Fruit fly (Drosophila melanogaster) whole organism, embryonic: ENCODE measurements around the gene CG45049.

Experiments used
- C15 ChIP-seq: fragments of 200-800 bp; sonication (Bioruptor generic); IDR thresholded peaks from 3 replicates; pipeline ENCODE4 v1.3.6; 2022; ENCODE audit warnings: missing biosample characterization, missing genetic modification characterization
- CG11696 ChIP-seq: fragments of 200-800 bp; sonication (Bioruptor generic); IDR thresholded peaks from 2 replicates; pipeline ENCODE4 v1.3.6; 2022; ENCODE audit warnings: missing biosample characterization, missing genetic modification characterization
- CG12104 ChIP-seq: fragments of 200-800 bp; sonication (Bioruptor generic); optimal IDR thresholded peaks from 3 replicates; lab custom pipeline; 2016; ENCODE audit warnings: missing biosample characterization, missing genetic modification characterization
- CG12236 ChIP-seq: fragments of 200-800 bp; sonication (Bioruptor generic); optimal IDR thresholded peaks from 2 replicates; lab custom pipeline; 2016; ENCODE audit warnings: missing biosample characterization, missing genetic modification characterization
- CG13287 ChIP-seq: fragments of 200-800 bp; sonication (Bioruptor generic); IDR thresholded peaks from 2 replicates; pipeline ENCODE4 v1.3.6; 2022; ENCODE audit warnings: missing biosample characterization, missing genetic modification characterization; ENCODE audit not compliant: partially characterized antibody
- CG13624 ChIP-seq: fragments of 200-800 bp; sonication (Bioruptor generic); optimal IDR thresholded peaks from 2 replicates; lab custom pipeline; 2016; ENCODE audit warnings: missing biosample characterization, missing genetic modification characterization
- CG14014 ChIP-seq: fragments of 200-800 bp; sonication (Bioruptor generic); IDR thresholded peaks from 2 replicates; pipeline ENCODE4 v1.3.6; 2022; ENCODE audit warnings: missing biosample characterization, missing genetic modification characterization
- CG1603 ChIP-seq: fragments of 200-800 bp; sonication (Bioruptor generic); optimal IDR thresholded peaks from 2 replicates; lab custom pipeline; 2019; ENCODE audit warnings: missing biosample characterization, mild to moderate bottlenecking, missing genetic modification characterization, moderate library complexity
- CG16813 ChIP-seq: fragments of 200-800 bp; sonication (Bioruptor generic); IDR thresholded peaks from 3 replicates; pipeline ENCODE4 v1.3.6; 2022; ENCODE audit warnings: missing biosample characterization, missing genetic modification characterization; ENCODE audit not compliant: partially characterized antibody
- CG17612 ChIP-seq: fragments of 200-800 bp; sonication (Bioruptor generic); IDR thresholded peaks from 2 replicates; pipeline ENCODE4 v1.3.6; 2022; ENCODE audit warnings: missing biosample characterization, missing genetic modification characterization
- CG1792 ChIP-seq: fragments of 200-800 bp; sonication (Bioruptor generic); optimal IDR thresholded peaks from 2 replicates; lab custom pipeline; 2016; ENCODE audit warnings: missing biosample characterization, missing genetic modification characterization
- CG30403 ChIP-seq: fragments of 200-800 bp; sonication (Bioruptor generic); optimal IDR thresholded peaks from 3 replicates; lab custom pipeline; 2016; ENCODE audit warnings: missing biosample characterization, missing genetic modification characterization
- CG3065 ChIP-seq: fragments of 200-800 bp; sonication (Bioruptor generic); optimal IDR thresholded peaks from 2 replicates; lab custom pipeline; 2016; ENCODE audit warnings: missing biosample characterization, missing genetic modification characterization
- CG33213 ChIP-seq: fragments of 200-800 bp; sonication (Bioruptor generic); optimal IDR thresholded peaks from 3 replicates; lab custom pipeline; 2016; ENCODE audit warnings: missing biosample characterization, missing genetic modification characterization
- CG34422 ChIP-seq: fragments of 200-800 bp; sonication (Bioruptor generic); IDR thresholded peaks from 3 replicates; pipeline ENCODE4 v1.3.6; 2022; ENCODE audit warnings: missing biosample characterization, missing genetic modification characterization
- CG4707 ChIP-seq: fragments of 200-800 bp; sonication (Bioruptor generic); optimal IDR thresholded peaks from 2 replicates; lab custom pipeline; 2018; ENCODE audit warnings: missing biosample characterization, mild to moderate bottlenecking, missing genetic modification characterization, moderate library complexity
- CG4730 ChIP-seq: fragments of 200-800 bp; sonication (Bioruptor generic); IDR thresholded peaks from 2 replicates; pipeline ENCODE4 v1.3.6; 2022; ENCODE audit warnings: missing biosample characterization, missing genetic modification characterization
- CG6791 ChIP-seq: fragments of 200-800 bp; sonication (Bioruptor generic); IDR thresholded peaks from 3 replicates; pipeline ENCODE4 v1.3.6; 2022; ENCODE audit warnings: missing biosample characterization, missing genetic modification characterization; ENCODE audit not compliant: partially characterized antibody
- CG8388 ChIP-seq: fragments of 200-800 bp; sonication (Bioruptor generic); optimal IDR thresholded peaks from 2 replicates; lab custom pipeline; 2019; ENCODE audit warnings: missing biosample characterization, mild to moderate bottlenecking, missing genetic modification characterization, moderate library complexity
- CG9797 ChIP-seq: fragments of 200-800 bp; sonication (Bioruptor generic); optimal IDR thresholded peaks from 3 replicates; lab custom pipeline; 2018; ENCODE audit warnings: missing biosample characterization, mild to moderate bottlenecking, missing genetic modification characterization
- CG9817 ChIP-seq: fragments of 200-800 bp; sonication (Bioruptor generic); optimal IDR thresholded peaks from 2 replicates; lab custom pipeline; 2018; ENCODE audit warnings: missing biosample characterization, mild to moderate bottlenecking, missing genetic modification characterization, moderate library complexity
- D19B ChIP-seq: fragments of 200-800 bp; sonication (Bioruptor generic); optimal IDR thresholded peaks from 2 replicates; lab custom pipeline; 2017; ENCODE audit warnings: missing biosample characterization, mild to moderate bottlenecking, missing genetic modification characterization
- Dad ChIP-seq: fragments of 200-800 bp; sonication (Bioruptor generic); optimal IDR thresholded peaks from 3 replicates; lab custom pipeline; 2016; ENCODE audit warnings: missing biosample characterization, missing genetic modification characterization
- Dll ChIP-seq: fragments of 200-800 bp; sonication (Bioruptor generic); IDR thresholded peaks from 4 replicates; pipeline ENCODE4 v1.3.6; 2022; ENCODE audit warnings: missing biosample characterization, missing genetic modification characterization; ENCODE audit not compliant: partially characterized antibody
- HmgD ChIP-seq: fragments of 200-800 bp; sonication (Bioruptor generic); optimal IDR thresholded peaks from 3 replicates; lab custom pipeline; 2016; ENCODE audit warnings: missing biosample characterization, missing genetic modification characterization
- Hr51 ChIP-seq, 2 experiments: fragments of 200-800 bp; sonication (Bioruptor generic); optimal IDR thresholded peaks; 2 replicates in 1 of 2; 3 replicates in 1 of 2; lab custom pipeline; 2016 to 2018; ENCODE audit warnings: missing biosample characterization in 2 of 2, missing genetic modification characterization in 2 of 2, mild to moderate bottlenecking in 1 of 2, moderate library complexity in 1 of 2
- Mrtf ChIP-seq: fragments of 200-800 bp; sonication (Bioruptor generic); IDR thresholded peaks from 3 replicates; pipeline ENCODE4 v1.3.6; 2022; ENCODE audit warnings: missing biosample characterization, missing genetic modification characterization
- Nf-YB ChIP-seq: fragments of 200-800 bp; sonication (Bioruptor generic); optimal IDR thresholded peaks from 3 replicates; lab custom pipeline; 2019; ENCODE audit warnings: missing biosample characterization, mild to moderate bottlenecking, missing genetic modification characterization, moderate library complexity
- Rx ChIP-seq: fragments of 200-800 bp; sonication (Bioruptor generic); IDR thresholded peaks from 2 replicates; pipeline ENCODE4 v1.3.6; 2022; ENCODE audit warnings: missing biosample characterization, missing genetic modification characterization
- Scr ChIP-seq: fragments of 200-800 bp; sonication (Bioruptor generic); IDR thresholded peaks from 2 replicates; pipeline ENCODE4 v1.3.6; 2022; ENCODE audit warnings: missing biosample characterization, missing genetic modification characterization; ENCODE audit not compliant: partially characterized antibody
- Sin3A ChIP-seq: fragments of >200 bp; optimal IDR thresholded peaks from 2 replicates; lab custom pipeline; 2018
- aop ChIP-seq: fragments of 200-800 bp; sonication (Bioruptor generic); IDR thresholded peaks from 2 replicates; pipeline ENCODE4 v1.3.6; 2022; ENCODE audit warnings: missing biosample characterization, missing genetic modification characterization
- bsh ChIP-seq, 2 experiments: fragments of 200-800 bp; sonication (Bioruptor generic); optimal IDR thresholded peaks; 2 replicates each; lab custom pipeline; 2017 to 2018; ENCODE audit warnings: mild to moderate bottlenecking in 2 of 2, missing biosample characterization in 2 of 2, missing genetic modification characterization in 2 of 2, moderate library complexity in 1 of 2
- chinmo ChIP-seq: fragments of 200-800 bp; sonication (Bioruptor generic); IDR thresholded peaks from 4 replicates; pipeline ENCODE4 v1.3.6; 2022; ENCODE audit warnings: missing biosample characterization, missing genetic modification characterization; ENCODE audit not compliant: partially characterized antibody
- chm ChIP-seq: fragments of 200-800 bp; sonication (Bioruptor generic); IDR thresholded peaks from 2 replicates; pipeline ENCODE4 v1.3.6; 2022; ENCODE audit warnings: missing biosample characterization, missing genetic modification characterization
- exex ChIP-seq: fragments of 200-800 bp; sonication (Bioruptor generic); optimal IDR thresholded peaks from 4 replicates; lab custom pipeline; 2018; ENCODE audit warnings: missing biosample characterization, mild to moderate bottlenecking, missing genetic modification characterization, moderate library complexity
- fu2 ChIP-seq: fragments of 200-800 bp; sonication (Bioruptor generic); optimal IDR thresholded peaks from 2 replicates; lab custom pipeline; 2016; ENCODE audit warnings: missing biosample characterization, missing genetic modification characterization
- gem ChIP-seq: fragments of 200-800 bp; sonication (Bioruptor generic); optimal IDR thresholded peaks from 2 replicates; lab custom pipeline; 2019; ENCODE audit warnings: missing biosample characterization, mild to moderate bottlenecking, missing genetic modification characterization, moderate library complexity
- gsb ChIP-seq: fragments of 200-800 bp; sonication (Bioruptor generic); IDR thresholded peaks from 2 replicates; pipeline ENCODE4 v1.3.6; 2022; ENCODE audit warnings: missing biosample characterization, missing genetic modification characterization
- hb ChIP-seq: fragments of 200-800 bp; sonication (Bioruptor generic); IDR thresholded peaks from 3 replicates; pipeline ENCODE4 v1.3.6; 2022; ENCODE audit warnings: missing biosample characterization, missing genetic modification characterization; ENCODE audit not compliant: partially characterized antibody
- hkb ChIP-seq, 2 experiments: fragments of 200-800 bp in 1 of 2; fragments of >200 bp in 1 of 2; sonication (Bioruptor generic) in 1 of 2; IDR thresholded peaks in 1 of 2; optimal IDR thresholded peaks in 1 of 2; 2 replicates each; pipeline versions ENCODE4 v1.3.6 to Lab custom; 2017 to 2022; ENCODE audit warnings: missing biosample characterization in 1 of 2, missing genetic modification characterization in 1 of 2
- kah ChIP-seq: fragments of 200-800 bp; sonication (Bioruptor generic); optimal IDR thresholded peaks from 2 replicates; lab custom pipeline; 2018; ENCODE audit warnings: missing biosample characterization, mild to moderate bottlenecking, missing genetic modification characterization
- pnt ChIP-seq: fragments of 200-800 bp; sonication (Bioruptor generic); optimal IDR thresholded peaks from 3 replicates; lab custom pipeline; 2016; ENCODE audit warnings: missing biosample characterization, missing genetic modification characterization
- sc ChIP-seq, 3 experiments: fragments of >200 bp in 2 of 3; fragments of 200-800 bp in 1 of 3; sonication (Bioruptor generic) in 1 of 3; optimal IDR thresholded peaks; 2 replicates in 2 of 3; 3 replicates in 1 of 3; lab custom pipeline; 2017; ENCODE audit warnings: mild to moderate bottlenecking in 1 of 3, missing biosample characterization in 1 of 3, missing genetic modification characterization in 1 of 3, missing genetic modification reagents in 1 of 3
- sd ChIP-seq: fragments of 200-800 bp; sonication (Bioruptor generic); optimal IDR thresholded peaks from 3 replicates; lab custom pipeline; 2018; ENCODE audit warnings: missing biosample characterization, mild to moderate bottlenecking, missing genetic modification characterization, moderate library complexity
- ssp ChIP-seq: fragments of 200-800 bp; sonication (Bioruptor generic); IDR thresholded peaks from 2 replicates; pipeline ENCODE4 v1.3.6; 2022; ENCODE audit warnings: missing biosample characterization, missing genetic modification characterization
- sug ChIP-seq: fragments of 200-800 bp; optimal IDR thresholded peaks from 2 replicates; lab custom pipeline; 2019; ENCODE audit warnings: missing biosample characterization, mild to moderate bottlenecking, missing genetic modification characterization, moderate library complexity
- tna ChIP-seq: fragments of 200-800 bp; sonication (Bioruptor generic); IDR thresholded peaks from 2 replicates; pipeline ENCODE4 v1.3.6; 2022; ENCODE audit warnings: missing biosample characterization, missing genetic modification characterization; ENCODE audit not compliant: partially characterized antibody
- z ChIP-seq: fragments of 200-800 bp; sonication (Bioruptor generic); IDR thresholded peaks from 3 replicates; pipeline ENCODE4 v1.3.6; 2022; ENCODE audit warnings: missing biosample characterization, missing genetic modification characterization

The CG45049 gene

DNA sequence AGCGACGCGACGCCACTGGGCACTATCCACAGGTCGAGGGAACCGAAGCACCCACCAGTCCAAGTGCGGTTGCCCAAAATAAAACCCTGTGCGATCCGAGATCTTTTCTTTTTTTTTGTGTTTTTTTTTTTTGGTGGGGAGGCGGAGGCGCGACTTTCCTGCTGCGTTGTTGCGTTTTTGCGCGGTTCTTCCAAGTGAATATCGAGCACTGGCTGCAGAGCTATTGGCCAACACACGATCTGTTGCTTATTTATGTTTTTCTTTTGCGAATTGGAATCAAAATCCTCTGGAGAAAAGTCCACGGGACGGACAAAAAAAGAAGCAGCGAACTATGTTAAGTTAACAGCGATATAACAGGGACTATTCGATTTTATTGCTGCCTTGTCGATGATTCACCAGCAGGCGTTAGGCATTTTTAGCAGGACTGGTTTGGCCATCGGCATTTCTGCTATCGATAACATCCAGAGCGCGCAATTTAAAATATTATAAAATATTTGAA, 5.9 kb upstream of the CG45049 start, which contains the start of gene wge (continued):
- TF ChIP-seq gem (no peak), CG16813 (GFP tag; lab: Robert Waterston, UW) (peak; percentile 66), CG11696 (GFP tag; lab: Robert Waterston, UW) (no peak), CG34422 (GFP tag; lab: Robert Waterston, UW) (no peak), hb (GFP tag; lab: Robert Waterston, UW) (peak; percentile 67; the same call in 2 of the 3 replicates), Scr (peak; percentile 64), CG12104 (GFP tag; lab: Kevin White, UChicago) (no peak), CG17612 (GFP tag; lab: Robert Waterston, UW) (no peak), CG4730 (GFP tag; lab: Robert Waterston, UW) (no peak), CG8388 (GFP tag; lab: Kevin White, UChicago) (no peak), CG33213 (GFP tag; lab: Kevin White, UChicago) (no peak), CG4707 (no peak), HmgD (GFP tag; lab: Kevin White, UChicago) (no peak), CG9797 (GFP tag; lab: Kevin White, UChicago) (peak; percentile 65), CG1792 (GFP tag; lab: Kevin White, UChicago) (no peak), CG6791 (peak; percentile 74), aop (no peak), CG14014 (GFP tag; lab: Robert Waterston, UW) (no peak), hkb (optimal IDR thresholded peaks at IDR 0.05; lab: Kevin White, UChicago) (no peak), hkb (GFP tag; IDR thresholded peaks at IDR 0.05; lab: Robert Waterston, UW) (no peak), CG13624 (no peak), Hr51 (GFP tag; optimal IDR thresholded peaks at IDR 0.05; lab: Kevin White, UChicago) (no peak), C15 (no peak), Dll (GFP tag; lab: Robert Waterston, UW) (peak; percentile 71; the same call in 3 of the 4 replicates), exex (tag; lab: Kevin White, UChicago) (no peak), kah (GFP tag; lab: Kevin White, UChicago) (no peak), ssp (GFP tag; lab: Robert Waterston, UW) (no peak), Rx (no peak), CG1603 (tag; lab: Kevin White, UChicago) (peak; percentile 34), gsb (GFP tag; lab: Robert Waterston, UW) (no peak), Nf-YB (GFP tag; lab: Kevin White, UChicago) (no peak), Sin3A (lab: Kevin White, UChicago) (peak; percentile 20), Dad (no peak), sc (optimal IDR thresholded peaks at IDR 0.05; lab: Kevin White, UChicago) (no peak), sc (GFP tag; optimal IDR thresholded peaks at IDR 0.05; lab: Kevin White, UChicago) (no peak), pnt (GFP tag; lab: Kevin White, UChicago) (no peak), z (GFP tag; lab: Robert Waterston, UW) (no peak), sd (tag; lab: Kevin White, UChicago) (peak; percentile 69), Mrtf (no peak), D19B (GFP tag; lab: Kevin White, UChicago) (no peak), sug (tag; lab: Kevin White, UChicago) (peak; percentile 5), tna (peak; percentile 58; the same call in 1 of the 2 replicates), chm (GFP tag; lab: Robert Waterston, UW) (no peak), fu2 (GFP tag; lab: Kevin White, UChicago) (no peak), CG9817 (tag; lab: Kevin White, UChicago) (no peak), CG13287 (GFP tag; lab: Robert Waterston, UW) (peak; percentile 79), CG12236 (GFP tag; lab: Kevin White, UChicago) (no peak), CG30403 (GFP tag; lab: Kevin White, UChicago) (no peak), bsh (GFP tag; optimal IDR thresholded peaks at IDR 0.05; lab: Kevin White, UChicago) (peak in 1 of 2 experiments; percentile 94), CG3065 (GFP tag; lab: Kevin White, UChicago) (no peak), chinmo (GFP tag; lab: Robert Waterston, UW) (peak; percentile 71; the same call in 1 of the 4 replicates)
